Comparison of ENCODE assay signal across 1 fruit fly cellular context in genomic region chr3L:12501249-12501648, dm6.
TF ChIP-seq lines count a peak whose summit lies in the region.

Gene CG10638 (minus strand): TSS chr3L:12501311.
Gene CG10681 (plus strand): TSS chr3L:12501513.

TF ChIP-seq in whole organism, embryonic, 481 proteins besides CTCF, POLR2A, EP300 and RAD21 (continued from another document):
- TF ChIP-seq lbe (GFP tag; optimal IDR thresholded peaks at IDR 0.05; lab: Kevin White, UChicago) = peak; percentile 85
- TF ChIP-seq CG12104 (GFP tag; optimal IDR thresholded peaks at IDR 0.05; lab: Kevin White, UChicago) = peak; percentile 30
- no peak for TF ChIP-seq CG14441 (GFP tag; IDR thresholded peaks at IDR 0.05; lab: Robert Waterston, UW)
- TF ChIP-seq Ets65A (GFP tag; lab: Kevin White, UChicago) = peak; percentile 79
- TF ChIP-seq CG12942 (GFP tag; optimal IDR thresholded peaks at IDR 0.05; lab: Kevin White, UChicago) = no peak
- no peak for TF ChIP-seq dmrt99B (tag; optimal IDR thresholded peaks at IDR 0.05; lab: Kevin White, UChicago)
- no peak for TF ChIP-seq kah (GFP tag; optimal IDR thresholded peaks at IDR 0.05; lab: Kevin White, UChicago)
- peak; percentile 46 for TF ChIP-seq CG2678 (tag; optimal IDR thresholded peaks at IDR 0.05; lab: Kevin White, UChicago)
- TF ChIP-seq CG6175 (GFP tag; IDR thresholded peaks at IDR 0.05; lab: Robert Waterston, UW) = no peak
- TF ChIP-seq fd102C (GFP tag; optimal IDR thresholded peaks at IDR 0.05; lab: Kevin White, UChicago) = no peak
- TF ChIP-seq ara (GFP tag; IDR thresholded peaks at IDR 0.05; lab: Robert Waterston, UW) = no peak
- no peak for TF ChIP-seq B-H1 (GFP tag; IDR thresholded peaks at IDR 0.05; lab: Robert Waterston, UW)
- TF ChIP-seq CG9876 (GFP tag; optimal IDR thresholded peaks at IDR 0.05; lab: Kevin White, UChicago) = no peak
- TF ChIP-seq luna (GFP tag; optimal IDR thresholded peaks at IDR 0.05; lab: Kevin White, UChicago) = no peak
- TF ChIP-seq CG12744 (GFP tag; optimal IDR thresholded peaks at IDR 0.05; lab: Kevin White, UChicago) = no peak
